Worm (Caenorhabditis elegans): ENCODE data around the gene C37C3.9.

ce11 chrV:7824138-7824537 lies 30.4 kb downstream of the C37C3.9 start:
- TF ChIP-seq daf-16 (GFP tag; optimal IDR thresholded peaks at IDR 0.05) (peak in 1 of 2 experiments; percentile 39), daf-16 (tag; optimal IDR thresholded peaks at IDR 0.05) (no peak), ztf-11 (tag; optimal IDR thresholded peaks at IDR 0.05) (no peak), fos-1 (tag; optimal IDR thresholded peaks at IDR 0.05) (no peak), set-16 (GFP tag; IDR thresholded peaks at IDR 0.05) (no peak), skn-1 (tag; optimal IDR thresholded peaks at IDR 0.05) (no peak), ceh-82 (tag; optimal IDR thresholded peaks at IDR 0.05) (no peak), ama-1 (optimal IDR thresholded peaks at IDR 0.05) (no peak), zag-1 (tag; optimal IDR thresholded peaks at IDR 0.05) (no peak), dpl-1 (GFP tag; optimal IDR thresholded peaks at IDR 0.05) (no peak)

Data from whole organism, L4 larva.